Fruit fly (Drosophila melanogaster) whole organism, embryonic: ENCODE data around the gene Ptth.

Experiments
- Bgb ChIP-seq: fragments of 200-800 bp; sonication (Bioruptor generic); IDR thresholded peaks from 2 replicates; pipeline ENCODE4 v1.3.6; 2022; ENCODE audit warnings: missing biosample characterization, missing genetic modification characterization; ENCODE audit not compliant: partially characterized antibody
- CG10431 ChIP-seq: fragments of 200-800 bp; sonication (Bioruptor generic); optimal IDR thresholded peaks from 3 replicates; lab custom pipeline; 2018; ENCODE audit warnings: missing biosample characterization, mild to moderate bottlenecking, missing genetic modification characterization
- CG11093 ChIP-seq: fragments of 200-800 bp; sonication (Bioruptor generic); IDR thresholded peaks from 3 replicates; pipeline ENCODE4 v1.3.6; 2022; ENCODE audit warnings: missing biosample characterization, missing genetic modification characterization
- CG11695 ChIP-seq: fragments of 200-800 bp; sonication (Bioruptor generic); IDR thresholded peaks from 3 replicates; pipeline ENCODE4 v1.3.6; 2022; ENCODE audit warnings: missing biosample characterization, missing genetic modification characterization
- CG11723 ChIP-seq: fragments of 200-800 bp; sonication (Bioruptor generic); optimal IDR thresholded peaks from 2 replicates; lab custom pipeline; 2017; ENCODE audit warnings: missing biosample characterization, mild to moderate bottlenecking, missing genetic modification characterization
- CG1529 ChIP-seq: fragments of 200-800 bp; sonication (Bioruptor generic); optimal IDR thresholded peaks from 3 replicates; lab custom pipeline; 2018; ENCODE audit warnings: missing biosample characterization, missing genetic modification characterization
- CG15696 ChIP-seq: fragments of 200-800 bp; sonication (Bioruptor generic); optimal IDR thresholded peaks from 2 replicates; lab custom pipeline; 2019; ENCODE audit warnings: missing biosample characterization, mild to moderate bottlenecking, missing genetic modification characterization, moderate library complexity
- CG1647 ChIP-seq: fragments of 200-800 bp; sonication (Bioruptor generic); optimal IDR thresholded peaks from 3 replicates; lab custom pipeline; 2016; ENCODE audit warnings: missing biosample characterization, missing genetic modification characterization
- CG2199 ChIP-seq: fragments of 200-800 bp; sonication (Bioruptor generic); IDR thresholded peaks from 3 replicates; pipeline ENCODE4 v1.3.6; 2022; ENCODE audit warnings: missing biosample characterization, missing genetic modification characterization
- CG34422 ChIP-seq: fragments of 200-800 bp; sonication (Bioruptor generic); IDR thresholded peaks from 3 replicates; pipeline ENCODE4 v1.3.6; 2022; ENCODE audit warnings: missing biosample characterization, missing genetic modification characterization
- CG4360 ChIP-seq: fragments of 200-800 bp; sonication (Bioruptor generic); IDR thresholded peaks from 2 replicates; pipeline ENCODE4 v1.3.6; 2022; ENCODE audit warnings: missing biosample characterization, missing genetic modification characterization
- CG4404 ChIP-seq: fragments of 200-800 bp; sonication (Bioruptor generic); IDR thresholded peaks from 2 replicates; pipeline ENCODE4 v1.3.6; 2022; ENCODE audit warnings: missing biosample characterization, missing genetic modification characterization
- CG4617 ChIP-seq: fragments of 200-800 bp; sonication (Bioruptor generic); optimal IDR thresholded peaks from 3 replicates; lab custom pipeline; 2016; ENCODE audit warnings: missing biosample characterization, missing genetic modification characterization, borderline replicate concordance
- CG4707 ChIP-seq: fragments of 200-800 bp; sonication (Bioruptor generic); optimal IDR thresholded peaks from 2 replicates; lab custom pipeline; 2018; ENCODE audit warnings: missing biosample characterization, mild to moderate bottlenecking, missing genetic modification characterization, moderate library complexity
- CG7556 ChIP-seq: fragments of 200-800 bp; sonication (Bioruptor generic); optimal IDR thresholded peaks from 2 replicates; lab custom pipeline; 2017; ENCODE audit warnings: missing biosample characterization, mild to moderate bottlenecking, missing genetic modification characterization
- CG7786 ChIP-seq: fragments of 200-800 bp; sonication (Bioruptor generic); optimal IDR thresholded peaks from 2 replicates; lab custom pipeline; 2016; ENCODE audit warnings: missing biosample characterization, missing genetic modification characterization
- CG8281 ChIP-seq: fragments of 200-800 bp; sonication (Bioruptor generic); optimal IDR thresholded peaks from 2 replicates; lab custom pipeline; 2018; ENCODE audit warnings: missing biosample characterization, mild to moderate bottlenecking, missing genetic modification characterization, moderate library complexity
- CG8359 ChIP-seq: fragments of 200-800 bp; sonication (Bioruptor generic); optimal IDR thresholded peaks from 2 replicates; lab custom pipeline; 2017; ENCODE audit warnings: missing biosample characterization, mild to moderate bottlenecking, missing genetic modification characterization, borderline replicate concordance
- D19A ChIP-seq: fragments of 200-800 bp; optimal IDR thresholded peaks from 3 replicates; lab custom pipeline; 2019; ENCODE audit warnings: missing biosample characterization, mild to moderate bottlenecking, missing genetic modification characterization, moderate library complexity
- Dad ChIP-seq: fragments of 200-800 bp; sonication (Bioruptor generic); optimal IDR thresholded peaks from 3 replicates; lab custom pipeline; 2016; ENCODE audit warnings: missing biosample characterization, missing genetic modification characterization
- Dek ChIP-seq: fragments of 200-800 bp; sonication (Bioruptor generic); optimal IDR thresholded peaks from 3 replicates; lab custom pipeline; 2019; ENCODE audit warnings: missing biosample characterization, mild to moderate bottlenecking, missing genetic modification characterization, moderate library complexity
- Doc2 ChIP-seq: fragments of 200-800 bp; sonication (Bioruptor generic); IDR thresholded peaks from 2 replicates; pipeline ENCODE4 v1.3.6; 2022; ENCODE audit warnings: missing biosample characterization, missing genetic modification characterization
- E2f2 ChIP-seq: fragments of 200-800 bp; sonication (Bioruptor generic); IDR thresholded peaks from 2 replicates; pipeline ENCODE4 v1.3.6; 2022; ENCODE audit warnings: missing biosample characterization, missing genetic modification characterization
- HLHmδ ChIP-seq: fragments of 200-800 bp; sonication (Bioruptor generic); optimal IDR thresholded peaks from 2 replicates; lab custom pipeline; 2018; ENCODE audit warnings: missing biosample characterization, mild to moderate bottlenecking, missing genetic modification characterization, moderate library complexity
- NK7.1 ChIP-seq: fragments of 200-800 bp; sonication (Bioruptor generic); optimal IDR thresholded peaks from 3 replicates; lab custom pipeline; 2016; ENCODE audit warnings: missing biosample characterization, missing genetic modification characterization
- NfI ChIP-seq: fragments of 200-800 bp; sonication (Bioruptor generic); optimal IDR thresholded peaks from 3 replicates; lab custom pipeline; 2018; ENCODE audit warnings: missing biosample characterization, mild to moderate bottlenecking, missing genetic modification characterization, moderate library complexity
- Poxn ChIP-seq: fragments of 200-800 bp; sonication (Bioruptor generic); IDR thresholded peaks from 2 replicates; pipeline ENCODE4 v1.3.6; 2022; ENCODE audit warnings: missing biosample characterization, missing genetic modification characterization
- Xrp1 ChIP-seq: fragments of 200-800 bp; sonication (Bioruptor generic); IDR thresholded peaks from 2 replicates; pipeline ENCODE4 v1.3.6; 2022; ENCODE audit warnings: missing biosample characterization, missing genetic modification characterization
- ara ChIP-seq: fragments of 200-800 bp; sonication (Bioruptor generic); IDR thresholded peaks from 2 replicates; pipeline ENCODE4 v1.3.6; 2022; ENCODE audit warnings: missing biosample characterization, missing genetic modification characterization
- az2 ChIP-seq: fragments of 200-800 bp; sonication (Bioruptor generic); optimal IDR thresholded peaks from 3 replicates; lab custom pipeline; 2016; ENCODE audit warnings: missing biosample characterization, missing genetic modification characterization
- bbx ChIP-seq: fragments of 200-800 bp; sonication (Bioruptor generic); IDR thresholded peaks from 2 replicates; pipeline ENCODE4 v1.3.6; 2022; ENCODE audit warnings: missing biosample characterization, missing genetic modification characterization; ENCODE audit not compliant: partially characterized antibody
- br ChIP-seq: fragments of >200 bp; optimal IDR thresholded peaks from 2 replicates; lab custom pipeline; 2017
- caup ChIP-seq: fragments of 200-800 bp; sonication (Bioruptor generic); optimal IDR thresholded peaks from 3 replicates; lab custom pipeline; 2017; ENCODE audit warnings: missing biosample characterization, mild to moderate bottlenecking, missing genetic modification characterization, moderate library complexity; ENCODE audit not compliant: severe bottlenecking
- disco-r ChIP-seq: fragments of 200-800 bp; sonication (Bioruptor generic); optimal IDR thresholded peaks from 2 replicates; lab custom pipeline; 2016; ENCODE audit warnings: missing biosample characterization, missing genetic modification characterization
- dm ChIP-seq: fragments of 200-800 bp; sonication (Bioruptor generic); optimal IDR thresholded peaks from 3 replicates; lab custom pipeline; 2016; ENCODE audit warnings: missing biosample characterization, missing genetic modification characterization
- fru ChIP-seq: fragments of >200 bp; optimal IDR thresholded peaks from 2 replicates; lab custom pipeline; 2017
- gcm2 ChIP-seq: fragments of 200-800 bp; sonication (Bioruptor generic); optimal IDR thresholded peaks from 2 replicates; lab custom pipeline; 2016; ENCODE audit warnings: missing biosample characterization, missing genetic modification characterization
- gem ChIP-seq: fragments of 200-800 bp; sonication (Bioruptor generic); optimal IDR thresholded peaks from 2 replicates; lab custom pipeline; 2019; ENCODE audit warnings: missing biosample characterization, mild to moderate bottlenecking, missing genetic modification characterization, moderate library complexity
- grau ChIP-seq: fragments of 200-800 bp; optimal IDR thresholded peaks from 3 replicates; lab custom pipeline; 2019; ENCODE audit warnings: missing biosample characterization, mild to moderate bottlenecking, missing genetic modification characterization, moderate library complexity
- h ChIP-seq: fragments of >200 bp; optimal IDR thresholded peaks from 2 replicates; lab custom pipeline; 2017
- hb ChIP-seq: fragments of 200-800 bp; sonication (Bioruptor generic); IDR thresholded peaks from 3 replicates; pipeline ENCODE4 v1.3.6; 2022; ENCODE audit warnings: missing biosample characterization, missing genetic modification characterization; ENCODE audit not compliant: partially characterized antibody
- jigr1 ChIP-seq: fragments of 200-800 bp; sonication (Bioruptor generic); IDR thresholded peaks from 3 replicates; pipeline ENCODE4 v1.3.6; 2022; ENCODE audit warnings: missing biosample characterization, missing genetic modification characterization
- lbe ChIP-seq: fragments of 200-800 bp; sonication (Bioruptor generic); optimal IDR thresholded peaks from 2 replicates; lab custom pipeline; 2016; ENCODE audit warnings: missing biosample characterization, mild to moderate bottlenecking, missing genetic modification characterization
- luna ChIP-seq: fragments of 200-800 bp; sonication (Bioruptor generic); optimal IDR thresholded peaks from 2 replicates; lab custom pipeline; 2016; ENCODE audit warnings: missing biosample characterization, missing genetic modification characterization
- odd ChIP-seq: fragments of 200-800 bp; sonication (Bioruptor generic); optimal IDR thresholded peaks from 2 replicates; lab custom pipeline; 2017; ENCODE audit warnings: missing biosample characterization, mild to moderate bottlenecking, missing genetic modification characterization
- pfk ChIP-seq: fragments of 200-800 bp; sonication (Bioruptor generic); optimal IDR thresholded peaks from 2 replicates; lab custom pipeline; 2018; ENCODE audit warnings: missing biosample characterization, mild to moderate bottlenecking, missing genetic modification characterization, moderate library complexity
- pnt ChIP-seq: fragments of 200-800 bp; sonication (Bioruptor generic); optimal IDR thresholded peaks from 3 replicates; lab custom pipeline; 2016; ENCODE audit warnings: missing biosample characterization, missing genetic modification characterization
- tgo ChIP-seq: fragments of 200-800 bp; sonication (Bioruptor generic); IDR thresholded peaks from 3 replicates; pipeline ENCODE4 v1.3.6; 2022; ENCODE audit warnings: missing biosample characterization, missing genetic modification characterization
- vvl ChIP-seq: fragments of 200-800 bp; sonication (Bioruptor generic); IDR thresholded peaks from 2 replicates; pipeline ENCODE4 v1.3.6; 2022; ENCODE audit warnings: missing biosample characterization, missing genetic modification characterization
- wor ChIP-seq: fragments of 200-800 bp; sonication (Bioruptor generic); IDR thresholded peaks from 2 replicates; pipeline ENCODE4 v1.3.6; 2022; ENCODE audit warnings: missing biosample characterization, missing genetic modification characterization
- yki ChIP-seq: fragments of >200 bp; optimal IDR thresholded peaks from 3 replicates; lab custom pipeline; 2018
- zfh2 ChIP-seq: fragments of 200-800 bp; sonication (Bioruptor generic); optimal IDR thresholded peaks from 2 replicates; lab custom pipeline; 2016; ENCODE audit warnings: missing biosample characterization, missing genetic modification characterization

The Ptth gene

DNA sequence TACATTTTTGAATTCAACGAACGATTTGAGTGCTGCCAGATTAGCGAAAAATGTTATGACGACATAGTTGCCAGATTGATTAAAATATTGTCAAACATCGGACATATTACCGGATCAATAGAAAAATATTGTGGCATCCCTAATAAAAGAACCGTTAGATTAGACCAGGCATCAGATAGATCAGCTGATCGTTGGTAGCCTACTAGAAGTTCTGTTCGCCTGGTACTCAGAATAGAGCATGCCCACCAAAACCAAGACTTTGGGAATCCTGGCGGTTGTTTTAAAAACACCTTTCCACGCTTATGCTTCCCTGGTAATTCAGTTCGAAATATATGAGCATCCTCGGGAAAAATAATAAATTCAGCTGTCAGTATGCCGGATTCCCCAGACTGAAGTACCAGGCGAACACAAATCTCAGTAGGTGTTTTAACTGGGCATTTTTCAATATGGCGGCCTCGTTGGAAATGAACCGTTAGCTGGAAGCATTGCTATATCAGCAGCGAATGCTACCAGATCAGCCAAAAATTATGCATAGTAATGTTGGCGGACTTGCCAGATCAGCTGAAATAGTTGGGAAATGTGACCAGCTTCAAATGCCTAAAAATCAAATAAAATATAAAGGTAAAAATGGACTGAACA lies 36.0 kb downstream of the Ptth start (continued):
- peak; percentile 82 for TF ChIP-seq vvl
- no peak for TF ChIP-seq ara
- TF ChIP-seq gem (tag; lab: Kevin White, UChicago): no peak
- TF ChIP-seq disco-r (GFP tag; lab: Kevin White, UChicago): no peak
- no peak for TF ChIP-seq CG7556 (GFP tag; lab: Kevin White, UChicago)
- no peak for TF ChIP-seq CG4707
- TF ChIP-seq az2 (GFP tag; lab: Kevin White, UChicago): no peak
- no peak for TF ChIP-seq CG8359 (GFP tag; lab: Kevin White, UChicago)
- peak; percentile 50 for TF ChIP-seq Bgb (GFP tag; lab: Robert Waterston, UW)
- TF ChIP-seq CG11093: no peak
- TF ChIP-seq CG4360 (GFP tag; lab: Robert Waterston, UW): no peak
- no peak for TF ChIP-seq grau
- TF ChIP-seq D19A (tag; lab: Kevin White, UChicago): peak; percentile 8
- no peak for TF ChIP-seq Xrp1 (GFP tag; lab: Robert Waterston, UW)
- TF ChIP-seq CG15696 (tag; lab: Kevin White, UChicago): peak; percentile 13
- TF ChIP-seq odd (GFP tag; lab: Kevin White, UChicago): no peak
- no peak for TF ChIP-seq CG7786 (GFP tag; lab: Kevin White, UChicago)
- no peak for TF ChIP-seq Poxn (GFP tag; lab: Robert Waterston, UW)
- no peak for TF ChIP-seq wor
- TF ChIP-seq gcm2 (GFP tag; lab: Kevin White, UChicago): no peak
- peak; percentile 19 for TF ChIP-seq Dek (tag; lab: Kevin White, UChicago)
- no peak for TF ChIP-seq fru (lab: Kevin White, UChicago)
- no peak for TF ChIP-seq CG11723 (GFP tag; lab: Kevin White, UChicago)
- TF ChIP-seq Dad (GFP tag; lab: Kevin White, UChicago): no peak
- TF ChIP-seq CG2199 (GFP tag; lab: Robert Waterston, UW): no peak; the same call in 2 of the 3 replicates
- no peak for TF ChIP-seq CG11695 (GFP tag; lab: Robert Waterston, UW)
- peak; percentile 75 for TF ChIP-seq bbx (GFP tag; lab: Robert Waterston, UW)
- no peak for TF ChIP-seq h (lab: Kevin White, UChicago)
- TF ChIP-seq yki (lab: Kevin White, UChicago): no peak
- TF ChIP-seq dm: peak; percentile 63
- TF ChIP-seq CG8281 (tag; lab: Kevin White, UChicago): no peak
- no peak for TF ChIP-seq hb (GFP tag; lab: Robert Waterston, UW)
- TF ChIP-seq CG10431: peak; percentile 42
- no peak for TF ChIP-seq tgo (GFP tag; lab: Robert Waterston, UW)
- TF ChIP-seq caup (GFP tag; lab: Kevin White, UChicago): peak; percentile 8
- TF ChIP-seq luna (GFP tag; lab: Kevin White, UChicago): no peak
- TF ChIP-seq pfk: no peak
- peak; percentile 74 for TF ChIP-seq E2f2
- no peak for TF ChIP-seq Doc2
- no peak for TF ChIP-seq CG1529 (GFP tag; lab: Kevin White, UChicago)
- TF ChIP-seq CG1647 (GFP tag; lab: Kevin White, UChicago): no peak
- no peak for TF ChIP-seq lbe (GFP tag; lab: Kevin White, UChicago)
- TF ChIP-seq jigr1 (GFP tag; lab: Robert Waterston, UW): no peak
- TF ChIP-seq zfh2: no peak
- TF ChIP-seq CG34422 (GFP tag; lab: Robert Waterston, UW): no peak; the same call in 2 of the 3 replicates
- no peak for TF ChIP-seq CG4404 (GFP tag; lab: Robert Waterston, UW)
- no peak for TF ChIP-seq NK7.1 (GFP tag; lab: Kevin White, UChicago)
- no peak for TF ChIP-seq pnt (GFP tag; lab: Kevin White, UChicago)
- TF ChIP-seq CG4617: no peak
- TF ChIP-seq HLHmδ (GFP tag; lab: Kevin White, UChicago): peak; percentile 29
- peak; percentile 19 for TF ChIP-seq NfI (GFP tag; lab: Kevin White, UChicago)
- TF ChIP-seq br (lab: Kevin White, UChicago): no peak
